Worm (Caenorhabditis elegans): ENCODE measurements around the gene col-101.

col-101 gene

DNA sequence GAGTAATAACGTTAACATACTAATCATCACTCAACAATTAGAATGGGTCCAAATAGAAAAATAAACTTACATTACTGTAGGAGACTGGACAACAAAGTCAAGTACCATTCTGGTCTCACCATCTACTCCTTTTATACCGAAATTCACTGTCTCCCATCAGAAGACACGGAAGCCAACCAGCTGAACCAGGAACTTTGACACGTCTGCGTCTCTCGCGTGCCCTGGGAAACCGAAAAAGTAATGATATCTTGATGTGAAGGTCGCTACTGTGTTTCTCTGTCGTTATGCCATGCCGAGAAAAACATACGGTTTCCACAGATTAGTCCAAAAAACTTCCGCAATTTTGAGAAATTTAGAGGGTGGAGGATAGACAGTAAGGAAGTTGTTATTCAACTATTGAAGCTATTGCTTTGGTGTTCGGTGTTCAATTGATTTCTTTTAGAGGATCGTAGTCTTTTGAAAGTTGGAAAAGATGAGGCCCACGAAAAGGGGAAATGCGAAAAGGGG is at the start of gene col-101:
Gene col-101 (minus strand): TSS at position 457 of the 507 bp plus-strand sequence.
- TF ChIP-seq unc-62 (GFP tag; optimal IDR thresholded peaks at IDR 0.05), result no peak

DNA sequence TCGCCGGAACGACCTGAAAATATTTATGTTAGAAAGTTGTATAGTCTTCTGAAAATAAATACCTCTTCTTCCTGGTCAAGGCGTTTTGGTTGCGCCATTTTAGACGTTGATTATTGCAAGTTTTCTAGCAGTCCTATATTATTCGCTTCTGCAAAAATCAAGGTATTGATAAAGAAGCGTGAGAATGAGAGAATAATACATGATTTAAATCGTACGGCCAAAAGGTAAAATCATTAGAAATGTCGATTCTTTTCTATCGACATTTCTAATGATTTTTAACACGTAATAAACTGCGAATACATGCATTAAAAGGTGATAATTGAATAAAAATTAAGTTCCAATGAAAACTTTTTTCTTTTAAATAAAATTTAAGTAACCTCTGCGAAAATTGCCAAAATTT is 49.1 kb upstream of the col-101 start, which contains the start of gene fln-1:
Gene fln-1 (minus strand): TSS at position 101 of the 400 bp plus-strand sequence.
- TF ChIP-seq unc-62 (GFP tag; optimal IDR thresholded peaks at IDR 0.05), result no peak

DNA sequence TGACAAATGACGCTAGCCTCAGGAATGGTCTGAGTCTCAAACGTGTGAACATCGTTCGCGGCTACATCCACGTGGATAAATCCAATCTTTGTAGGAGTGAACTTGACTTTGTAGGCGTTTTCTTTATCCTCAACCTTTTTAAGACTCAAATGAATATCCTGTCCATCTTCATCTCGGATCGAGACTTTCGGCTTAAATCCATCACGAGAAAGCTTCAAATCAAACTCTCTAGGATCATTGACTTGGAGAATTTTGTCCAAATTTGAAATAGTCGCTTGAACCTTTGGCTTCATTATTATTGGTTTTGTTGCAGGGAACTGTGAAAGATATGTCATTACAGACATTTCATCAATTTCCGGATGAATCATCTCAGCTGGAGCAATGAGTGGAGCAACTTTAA is 47.1 kb upstream of the col-101 start:
- TF ChIP-seq unc-62 (GFP tag; optimal IDR thresholded peaks at IDR 0.05), result no peak

DNA sequence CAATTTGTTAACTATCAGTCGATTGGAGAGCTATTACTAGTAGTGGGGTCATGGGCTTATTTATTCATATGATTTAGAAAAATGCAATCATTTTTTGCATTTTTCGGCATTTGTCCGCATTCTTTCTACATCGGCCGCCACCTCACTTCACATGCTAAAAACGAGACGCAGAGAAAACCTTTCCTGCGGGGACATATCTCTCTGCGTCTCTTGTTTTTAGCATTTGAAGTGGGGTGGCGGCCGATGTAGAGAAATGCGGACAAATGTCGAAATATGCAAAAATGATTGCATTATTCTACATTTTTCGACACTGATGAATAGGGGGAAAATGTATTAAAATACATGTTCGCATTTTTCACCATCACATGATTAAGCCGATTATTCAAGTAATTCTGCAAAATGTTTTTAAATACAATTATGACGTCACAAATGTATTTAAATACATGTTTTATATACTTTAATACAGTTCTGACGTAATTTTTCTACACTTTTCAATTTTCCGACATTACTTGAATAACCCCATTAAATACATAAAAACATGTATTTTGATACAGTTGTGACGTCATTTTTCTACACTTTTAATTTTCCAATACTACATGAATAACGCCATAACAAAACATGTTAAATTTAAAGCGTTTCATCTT is 45.4 kb upstream of the col-101 start:
- no peak for TF ChIP-seq unc-62 (GFP tag; optimal IDR thresholded peaks at IDR 0.05)

DNA sequence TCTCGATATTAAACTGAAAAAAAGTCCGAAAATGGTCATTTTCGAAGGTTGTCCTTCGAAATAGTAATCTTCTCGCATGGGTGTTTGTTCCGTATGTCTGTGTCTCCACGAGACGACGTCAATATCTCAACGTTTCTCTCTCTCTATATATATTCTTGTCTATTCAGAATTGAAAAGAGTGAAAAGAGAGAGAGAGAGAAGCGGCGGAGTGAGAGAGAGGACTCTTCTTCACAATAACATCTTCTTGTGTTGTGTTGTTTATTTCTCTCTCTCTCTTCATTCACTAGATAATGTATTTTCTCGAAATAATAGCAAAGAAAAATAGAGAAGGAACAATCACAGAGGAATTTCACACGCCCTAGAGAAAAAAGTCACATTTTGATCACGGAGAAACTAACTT is 39.6 kb upstream of the col-101 start:
- TF ChIP-seq unc-62 (GFP tag; optimal IDR thresholded peaks at IDR 0.05), result no peak

DNA sequence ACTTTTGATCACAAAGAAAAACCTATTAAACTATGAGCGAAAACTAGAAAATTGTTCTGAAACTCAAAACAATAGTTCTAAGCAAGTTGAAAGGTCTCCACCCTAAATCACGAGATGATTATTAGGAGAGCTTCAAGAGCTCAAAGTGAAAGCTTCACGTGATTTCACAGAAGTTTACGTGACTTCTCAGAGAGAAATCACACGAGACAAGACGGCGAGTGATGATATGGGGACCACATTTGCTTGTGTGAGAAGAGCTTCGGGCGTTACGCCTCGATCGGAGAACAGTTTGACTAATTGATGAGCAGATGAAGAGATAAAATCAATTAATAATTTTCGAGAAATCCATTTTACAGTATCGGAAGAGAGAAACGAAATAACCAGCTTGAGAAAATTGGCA is 38.2 kb upstream of the col-101 start:
- no peak for TF ChIP-seq unc-62 (GFP tag; optimal IDR thresholded peaks at IDR 0.05)

DNA sequence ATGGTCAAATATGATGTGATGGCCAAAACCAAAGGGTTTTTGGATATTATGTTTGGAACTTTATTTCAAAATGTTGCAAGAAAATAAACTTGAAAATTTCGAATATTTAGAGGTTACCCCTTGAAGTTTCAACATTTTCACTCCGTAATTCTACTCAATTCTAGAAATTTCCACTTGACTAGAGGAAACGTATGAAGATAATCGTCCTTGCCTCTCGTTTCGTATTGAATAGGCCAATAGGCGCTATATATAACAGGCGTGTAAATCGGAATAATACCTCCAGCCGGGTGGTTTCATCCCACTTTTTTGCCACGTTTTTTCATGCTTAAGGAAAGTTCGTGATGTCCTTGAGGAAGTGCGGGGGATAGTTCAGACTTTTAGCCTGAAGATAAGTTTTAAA is 16.5 kb upstream of the col-101 start:
- TF ChIP-seq unc-62 (GFP tag; optimal IDR thresholded peaks at IDR 0.05), result no peak

DNA sequence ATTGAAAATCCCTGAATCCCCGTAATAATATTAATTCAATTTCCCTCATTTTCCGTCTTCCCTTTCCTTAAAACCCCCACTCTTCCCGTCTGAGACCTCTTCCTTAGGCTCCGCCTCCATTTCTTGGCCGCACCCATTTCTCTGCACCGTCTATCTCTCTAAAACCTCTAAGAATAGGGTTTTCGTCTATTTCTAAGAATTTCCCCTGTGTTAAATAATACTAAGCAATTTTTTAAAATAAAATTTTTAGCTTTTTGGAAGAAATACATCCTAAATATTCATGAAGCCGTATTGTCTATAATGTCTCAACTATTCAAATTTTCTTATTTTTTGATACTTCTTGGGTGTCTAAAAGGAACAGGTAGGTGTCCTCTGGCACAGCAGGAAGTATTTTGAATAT is 12.7 kb upstream of the col-101 start, which contains the start of gene cdh-8:
Gene cdh-8 (plus strand): TSS at position 301 of the 400 bp plus-strand sequence.
- no peak for TF ChIP-seq unc-62 (GFP tag; optimal IDR thresholded peaks at IDR 0.05)

DNA sequence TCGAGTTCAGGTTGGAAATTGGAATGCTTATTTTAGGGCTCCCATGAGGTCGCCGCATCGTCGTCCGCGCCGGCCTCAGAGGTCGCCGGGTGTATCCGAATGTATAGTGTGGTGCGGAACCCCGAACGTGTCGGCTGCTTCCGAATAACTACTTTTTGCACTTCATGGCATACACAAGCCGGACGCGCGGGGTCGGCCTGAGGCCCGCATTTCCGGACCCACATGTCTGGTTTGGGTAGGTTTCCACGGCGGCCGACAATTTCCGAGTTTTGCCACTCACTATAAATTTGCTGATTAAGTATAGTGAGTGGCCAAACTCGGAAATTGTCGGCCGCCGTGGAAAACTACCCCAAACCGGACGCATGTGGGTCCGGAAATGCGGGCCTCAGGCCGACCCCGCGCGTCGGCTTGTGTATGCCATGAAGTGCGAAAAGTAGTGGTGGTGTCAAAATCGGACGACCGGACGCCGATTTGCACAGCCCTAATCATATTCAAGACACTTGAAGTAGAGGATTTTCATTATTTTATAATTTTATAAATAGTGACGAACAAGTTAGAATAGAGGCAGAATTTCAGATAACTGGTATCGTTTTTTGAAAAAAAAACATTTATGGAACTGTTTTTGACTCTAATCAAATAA is 11.5 kb upstream of the col-101 start:
- TF ChIP-seq unc-62 (GFP tag; optimal IDR thresholded peaks at IDR 0.05), result no peak

DNA sequence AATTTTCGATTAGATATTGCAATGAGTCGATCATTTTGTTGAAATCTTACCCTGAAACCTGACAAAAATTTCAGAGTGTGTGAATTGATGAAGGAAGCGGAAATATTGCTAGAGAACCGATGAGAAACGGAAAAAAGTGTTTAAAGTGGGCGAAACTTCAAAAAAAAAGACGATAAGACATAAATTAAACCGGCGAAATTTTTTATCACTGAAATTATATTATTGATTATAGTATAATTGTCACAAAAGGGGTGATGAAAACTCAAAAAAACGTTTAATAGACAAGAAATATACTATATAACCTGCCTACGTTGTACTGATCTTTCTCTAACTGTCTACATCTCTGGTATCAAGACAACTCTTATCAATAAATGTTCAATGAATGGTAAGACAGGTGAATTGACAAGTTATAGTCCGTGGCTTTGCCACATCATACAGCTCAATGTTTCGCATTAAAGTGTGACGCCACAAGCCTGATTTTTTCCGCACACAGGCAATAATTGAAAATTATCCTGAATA is 10.4 kb upstream of the col-101 start, which contains the start of gene pxmp-4:
Gene pxmp-4 (minus strand): TSS at position 51 of the 519 bp plus-strand sequence.
- no peak for TF ChIP-seq unc-62 (GFP tag; optimal IDR thresholded peaks at IDR 0.05)

DNA sequence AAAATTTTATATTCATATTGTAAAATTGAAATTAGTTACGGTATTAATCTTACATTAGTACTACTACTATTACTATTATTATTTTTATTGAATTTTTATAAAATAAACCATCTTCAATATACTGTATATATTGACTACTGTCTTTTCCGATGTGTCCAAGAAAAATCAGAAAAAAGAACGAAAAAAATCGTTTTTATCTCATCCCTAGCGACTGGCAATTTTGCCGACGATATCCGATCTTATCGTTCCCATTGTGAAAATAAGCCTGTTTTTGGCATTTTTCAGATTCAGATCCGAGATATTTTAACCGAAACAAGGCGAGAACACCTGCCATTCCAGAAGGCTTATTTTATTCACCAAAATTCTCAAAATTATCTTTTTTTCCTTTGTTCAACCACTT is 3.7 kb upstream of the col-101 start, which contains the start of gene F18F11.4:
Gene F18F11.4 (plus strand): TSS at position 301 of the 400 bp plus-strand sequence.
- no peak for TF ChIP-seq unc-62 (GFP tag; optimal IDR thresholded peaks at IDR 0.05)

DNA sequence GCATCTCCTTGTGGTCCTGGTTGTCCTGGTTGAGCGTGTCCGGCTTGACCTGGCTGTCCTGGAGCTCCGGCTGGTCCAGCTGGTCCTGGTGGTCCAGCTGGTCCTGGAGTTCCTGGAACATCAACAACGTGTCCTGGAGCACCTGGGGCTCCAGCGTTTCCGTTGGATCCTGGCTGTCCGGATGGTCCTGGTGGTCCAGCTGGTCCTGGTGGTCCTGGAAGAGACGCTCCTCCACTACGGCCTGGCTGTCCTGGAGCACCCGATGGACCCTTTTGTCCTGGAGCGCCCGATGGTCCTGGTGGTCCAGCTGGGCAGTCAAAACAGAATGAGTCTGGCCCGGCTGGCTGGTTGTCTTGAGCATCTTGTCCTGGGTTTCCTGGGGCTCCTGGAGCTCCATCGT is 1.2 kb downstream of the col-101 start:
- TF ChIP-seq unc-62 (GFP tag; optimal IDR thresholded peaks at IDR 0.05), result no peak

DNA sequence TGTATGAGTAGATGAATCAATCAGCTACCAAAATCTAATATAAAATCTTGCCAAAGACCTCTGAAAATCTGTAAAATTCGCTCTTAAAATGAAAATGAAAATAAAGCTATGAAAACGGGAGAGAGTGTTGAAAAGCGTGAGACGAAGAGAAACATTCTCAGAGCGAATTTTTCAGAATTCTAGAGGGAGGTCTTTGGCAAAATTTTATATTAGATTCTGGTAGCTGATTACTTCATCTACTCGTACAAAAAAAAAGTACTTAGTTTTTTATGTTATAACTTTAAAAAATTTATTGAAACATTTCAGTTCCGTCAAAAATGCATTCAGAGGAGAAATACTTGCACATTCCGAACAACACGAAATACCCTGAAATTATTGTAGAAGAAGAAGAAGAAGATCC is 2.1 kb downstream of the col-101 start, which contains the start of gene drl-1:
Gene drl-1 (plus strand): TSS at position 301 of the 400 bp plus-strand sequence.
- no peak for TF ChIP-seq unc-62 (GFP tag; optimal IDR thresholded peaks at IDR 0.05)

DNA sequence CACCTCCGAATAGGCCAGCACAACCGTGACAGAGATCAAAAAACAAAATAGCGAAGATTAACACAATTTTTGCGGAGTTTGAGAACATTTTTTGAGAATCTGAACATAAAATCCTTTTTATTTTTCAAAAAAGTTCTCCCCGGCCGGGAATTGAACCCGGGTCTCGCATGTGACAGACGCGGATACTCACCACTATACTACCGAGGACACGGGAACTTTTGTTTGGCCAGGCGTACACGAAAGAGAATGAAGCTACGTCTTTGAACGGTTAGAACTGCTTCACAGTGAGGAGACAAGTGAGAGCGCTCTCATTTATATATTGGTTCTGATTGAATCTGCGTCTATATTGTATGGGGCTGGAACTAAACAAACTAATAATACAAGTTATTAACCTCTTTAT is 4.3 kb downstream of the col-101 start, which contains the start of gene grl-26:
Gene grl-26 (minus strand): TSS at position 318 of the 400 bp plus-strand sequence.
- no peak for TF ChIP-seq unc-62 (GFP tag; optimal IDR thresholded peaks at IDR 0.05)

DNA sequence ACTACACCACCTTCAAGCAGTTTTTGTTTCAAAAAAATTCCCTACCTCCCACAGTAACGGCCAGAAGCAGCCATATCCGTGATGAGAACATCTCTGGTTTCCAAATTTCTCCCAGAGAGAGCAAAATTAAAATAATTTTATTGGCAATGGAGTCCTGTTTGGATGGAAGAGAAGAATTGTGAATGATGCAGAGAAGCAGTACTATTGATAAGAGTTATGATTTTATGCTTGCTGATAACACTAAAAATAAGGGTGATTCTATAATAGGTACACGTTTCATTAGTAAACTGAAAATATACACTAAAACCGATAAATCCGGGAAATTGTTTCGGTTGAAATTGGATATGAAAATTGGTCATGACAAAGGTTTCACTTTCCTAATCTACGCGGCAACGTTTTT is 6.4 kb downstream of the col-101 start, which contains the start of gene dsc-4:
Gene dsc-4 (minus strand): TSS at position 165 of the 400 bp plus-strand sequence.
- no peak for TF ChIP-seq unc-62 (GFP tag; optimal IDR thresholded peaks at IDR 0.05)

DNA sequence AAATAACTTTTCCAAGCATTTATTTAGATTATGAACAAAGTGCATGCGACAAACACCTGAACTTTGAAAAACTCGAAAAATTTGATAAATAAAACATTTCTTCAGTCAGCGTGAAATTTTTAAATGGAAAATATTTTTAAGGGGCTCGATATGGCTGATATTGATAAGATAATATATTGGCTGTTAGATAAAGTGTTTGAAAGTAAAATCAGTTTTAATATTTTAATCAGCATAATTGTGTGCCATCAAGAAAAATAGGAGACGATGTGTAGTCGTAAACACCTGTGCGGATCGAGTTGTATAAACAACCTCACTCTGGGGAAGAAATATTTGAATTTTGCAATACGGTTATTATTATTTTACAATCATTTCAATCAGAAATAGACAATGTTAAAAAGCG is 7.2 kb downstream of the col-101 start:
- TF ChIP-seq unc-62 (GFP tag; optimal IDR thresholded peaks at IDR 0.05), result no peak

Data from whole organism, dauer.